Worm (Caenorhabditis elegans): ENCODE measurements around the gene Y5H2A.4.

ce11 chrV:2228781-2229180 is 45.4 kb downstream of the Y5H2A.4 start, which contains the start of gene nhr-126:
- TF ChIP-seq nhr-11 (tag; optimal IDR thresholded peaks at IDR 0.05) (no peak), nhr-28 (tag; optimal IDR thresholded peaks at IDR 0.05) (no peak), unc-86 (tag; optimal IDR thresholded peaks at IDR 0.05) (no peak), lin-13 (GFP tag; optimal IDR thresholded peaks at IDR 0.05) (no peak), F16B12.6 (tag; optimal IDR thresholded peaks at IDR 0.05) (no peak), tbx-2 (tag; optimal IDR thresholded peaks at IDR 0.05) (no peak), sox-4 (tag; optimal IDR thresholded peaks at IDR 0.05) (no peak), mdl-1 (tag; optimal IDR thresholded peaks at IDR 0.05) (no peak), blmp-1 (tag; optimal IDR thresholded peaks at IDR 0.05) (no peak)
